Worm (Caenorhabditis elegans) whole organism, midembryonic: ENCODE measurements around the gene lido-10.
A peak's percentile ranks its signal among the peaks of the same experiment; 100 is the strongest.

Experiments used
- T22C8.4 ChIP-seq: fragments of 200-800 bp; sonication (Bioruptor generic); IDR thresholded peaks from 2 replicates; pipeline ENCODE4 v1.3.6; 2022; ENCODE audit warnings: missing genetic modification characterization, missing compliant biosample characterization
- cog-1 ChIP-seq: sonication (generic microtip); optimal IDR thresholded peaks from 2 replicates; lab custom pipeline; 2016; ENCODE audit warnings: missing genetic modification characterization, missing compliant biosample characterization
- flt-1 ChIP-seq: fragments of 200-800 bp; sonication (Bioruptor generic); IDR thresholded peaks from 2 replicates; pipeline ENCODE4 v1.3.6; 2022; ENCODE audit warnings: missing genetic modification characterization, missing compliant biosample characterization
- klf-2 ChIP-seq: fragments of 200-800 bp; sonication (Bioruptor generic); conservative IDR thresholded peaks from 2 replicates; pipeline ENCODE4 v1.3.6; 2022; ENCODE audit warnings: missing genetic modification reagents, missing genetic modification characterization, missing compliant biosample characterization
- med-1 ChIP-seq: sonication (generic microtip); optimal IDR thresholded peaks from 2 replicates; lab custom pipeline; 2017; ENCODE audit warnings: missing genetic modification characterization, mild to moderate bottlenecking, missing compliant biosample characterization, antibody characterized with exemption, missing genetic modification reagents; ENCODE audit not compliant: insufficient read depth
- ref-1 ChIP-seq: fragments of 200-800 bp; sonication (Bioruptor generic); conservative IDR thresholded peaks from 2 replicates; pipeline ENCODE4 v1.3.6; 2022; ENCODE audit warnings: missing genetic modification reagents, missing genetic modification characterization, missing compliant biosample characterization
- tab-1 ChIP-seq: fragments of 200-800 bp; sonication (Bioruptor generic); IDR thresholded peaks from 2 replicates; pipeline ENCODE4 v1.3.6; 2022; ENCODE audit warnings: missing genetic modification characterization, missing compliant biosample characterization
- ztf-23 ChIP-seq: fragments of 200-800 bp; sonication (Bioruptor generic); IDR thresholded peaks from 2 replicates; pipeline ENCODE4 v1.3.6; 2022; ENCODE audit warnings: missing genetic modification reagents, missing genetic modification characterization, missing compliant biosample characterization
- ztf-29 ChIP-seq: fragments of 200-800 bp; sonication (Bioruptor generic); IDR thresholded peaks from 2 replicates; pipeline ENCODE4 v1.3.6; 2022; ENCODE audit warnings: missing genetic modification reagents, missing genetic modification characterization, missing compliant biosample characterization

lido-10 gene

DNA sequence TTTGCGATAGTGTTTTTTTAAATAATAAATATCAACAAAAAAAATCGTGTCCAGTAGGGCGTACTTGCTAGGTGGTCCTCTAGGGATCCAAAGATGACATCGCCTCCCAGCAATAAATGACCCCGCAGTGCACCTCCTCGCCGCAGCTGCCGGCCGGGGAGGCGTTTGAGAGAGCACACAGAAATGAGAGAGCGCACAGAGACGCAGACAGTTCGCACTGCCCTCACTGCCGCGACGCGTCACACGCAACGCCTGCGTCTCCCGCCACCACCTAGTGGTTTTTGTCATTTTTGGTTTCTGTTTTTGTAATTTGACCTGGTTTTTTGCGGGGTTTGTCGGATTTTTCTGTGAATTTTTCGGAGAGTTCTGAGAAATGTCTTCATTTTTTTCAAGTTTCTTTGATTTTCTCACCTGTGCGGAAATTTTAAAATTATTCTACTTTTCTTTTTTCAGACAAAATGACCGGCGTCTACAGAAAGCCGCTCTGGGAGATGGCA, 14.4 kb upstream of the lido-10 start, which contains the start of gene lido-7:
Gene lido-7, plus strand, starts transcription at position 447 of the 497 bp plus-strand sequence.
- no peak for TF ChIP-seq ztf-29 (GFP tag; lab: Robert Waterston, UW)
- no peak for TF ChIP-seq cog-1 (tag; lab: Kevin White, UChicago)
- no peak; the same call in 1 of the 2 replicates for TF ChIP-seq flt-1 (GFP tag; lab: Robert Waterston, UW)
- TF ChIP-seq ref-1 (GFP tag; lab: Robert Waterston, UW), result no peak
- no peak for TF ChIP-seq klf-2 (GFP tag; lab: Robert Waterston, UW)
- TF ChIP-seq ztf-23 (GFP tag; lab: Robert Waterston, UW), result peak; percentile 59; the same call in 1 of the 2 replicates

DNA sequence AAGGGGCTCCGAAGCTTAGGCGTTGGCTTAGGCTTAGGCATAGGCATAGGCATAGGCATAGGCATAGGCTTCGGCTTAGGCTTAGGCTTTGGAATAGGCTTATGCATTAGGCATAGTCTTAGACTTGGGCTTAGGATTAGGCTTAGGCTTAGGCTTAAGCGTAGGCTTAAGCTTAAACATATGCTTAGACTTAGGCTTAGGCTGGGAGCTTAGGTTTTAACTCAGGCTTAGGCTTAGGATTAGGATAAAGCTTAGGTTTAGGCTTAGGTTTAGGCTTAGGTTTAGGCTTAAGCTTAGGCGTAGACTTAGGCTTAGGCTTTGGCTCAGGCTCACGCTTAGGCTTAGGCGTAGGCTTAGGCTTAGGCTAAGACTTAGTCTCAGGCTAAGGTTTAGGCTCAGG, 12.2 kb upstream of the lido-10 start:
- TF ChIP-seq ztf-23 (GFP tag; lab: Robert Waterston, UW), result no peak
- no peak for TF ChIP-seq ztf-29 (GFP tag; lab: Robert Waterston, UW)
- no peak for TF ChIP-seq klf-2 (GFP tag; lab: Robert Waterston, UW)
- TF ChIP-seq flt-1 (GFP tag; lab: Robert Waterston, UW), result no peak
- no peak for TF ChIP-seq med-1 (GFP tag; lab: Kevin White, UChicago)

DNA sequence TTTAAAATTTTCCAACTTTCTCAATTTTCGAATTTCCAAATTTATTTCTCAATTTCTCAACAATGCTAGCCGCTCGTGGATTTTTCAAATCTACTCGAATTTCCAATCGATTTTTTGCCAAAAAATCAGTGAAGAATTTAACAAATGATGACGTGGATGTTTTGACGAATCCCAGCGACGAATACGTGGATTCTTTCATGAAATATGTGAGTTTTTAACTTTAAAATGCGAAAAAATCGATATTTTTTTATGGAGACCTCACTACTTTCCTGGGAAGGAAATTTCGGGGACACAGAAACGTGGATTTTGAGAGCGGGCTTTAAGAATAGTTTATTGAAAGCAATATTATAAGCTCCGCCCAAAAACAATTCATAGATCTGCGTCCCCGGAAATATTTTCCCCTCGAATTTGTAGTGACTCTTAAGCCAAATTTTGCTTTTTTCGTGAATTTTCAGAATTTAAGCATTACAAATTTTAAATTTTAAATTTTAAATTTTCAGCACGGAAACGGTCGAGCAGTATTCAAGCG, 10.7 kb upstream of the lido-10 start, which contains the start of gene K08A2.2:
Gene K08A2.2, plus strand, starts transcription at position 51 of the 529 bp plus-strand sequence.
- TF ChIP-seq T22C8.4 (GFP tag; lab: Robert Waterston, UW), result no peak
- no peak for TF ChIP-seq med-1 (GFP tag; lab: Kevin White, UChicago)
- no peak for TF ChIP-seq ref-1 (GFP tag; lab: Robert Waterston, UW)
- TF ChIP-seq cog-1 (tag; lab: Kevin White, UChicago), result no peak
- no peak for TF ChIP-seq ztf-29 (GFP tag; lab: Robert Waterston, UW)
- TF ChIP-seq flt-1 (GFP tag; lab: Robert Waterston, UW), result no peak
- TF ChIP-seq tab-1, result no peak
- TF ChIP-seq klf-2 (GFP tag; lab: Robert Waterston, UW), result no peak
- no peak for TF ChIP-seq ztf-23 (GFP tag; lab: Robert Waterston, UW)

DNA sequence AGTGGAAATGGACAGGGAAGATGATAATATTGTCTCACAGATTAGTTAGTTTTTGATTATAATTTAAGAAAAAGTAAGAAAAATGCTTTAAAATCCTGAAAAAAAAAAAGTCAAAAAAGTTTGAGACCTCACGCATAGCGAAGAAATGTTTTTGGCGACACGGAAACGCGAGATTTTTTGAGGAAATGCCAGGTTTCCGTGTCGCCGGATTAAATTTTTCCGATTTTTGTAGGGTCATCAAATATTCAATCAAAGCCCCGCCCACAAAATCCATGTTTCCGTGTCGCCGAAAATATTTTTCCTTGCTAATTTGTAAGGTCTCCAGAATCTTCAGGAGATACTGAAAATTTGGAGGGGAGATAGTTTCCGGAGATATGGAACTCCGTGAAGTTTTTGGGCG, 10.0 kb upstream of the lido-10 start:
- TF ChIP-seq flt-1 (GFP tag; lab: Robert Waterston, UW), result no peak
- TF ChIP-seq cog-1 (tag; lab: Kevin White, UChicago), result no peak
- no peak for TF ChIP-seq T22C8.4 (GFP tag; lab: Robert Waterston, UW)
- TF ChIP-seq tab-1, result no peak
- no peak for TF ChIP-seq ztf-29 (GFP tag; lab: Robert Waterston, UW)
- TF ChIP-seq med-1 (GFP tag; lab: Kevin White, UChicago), result no peak
- TF ChIP-seq ref-1 (GFP tag; lab: Robert Waterston, UW), result no peak
- no peak for TF ChIP-seq ztf-23 (GFP tag; lab: Robert Waterston, UW)
- TF ChIP-seq klf-2 (GFP tag; lab: Robert Waterston, UW), result no peak

DNA sequence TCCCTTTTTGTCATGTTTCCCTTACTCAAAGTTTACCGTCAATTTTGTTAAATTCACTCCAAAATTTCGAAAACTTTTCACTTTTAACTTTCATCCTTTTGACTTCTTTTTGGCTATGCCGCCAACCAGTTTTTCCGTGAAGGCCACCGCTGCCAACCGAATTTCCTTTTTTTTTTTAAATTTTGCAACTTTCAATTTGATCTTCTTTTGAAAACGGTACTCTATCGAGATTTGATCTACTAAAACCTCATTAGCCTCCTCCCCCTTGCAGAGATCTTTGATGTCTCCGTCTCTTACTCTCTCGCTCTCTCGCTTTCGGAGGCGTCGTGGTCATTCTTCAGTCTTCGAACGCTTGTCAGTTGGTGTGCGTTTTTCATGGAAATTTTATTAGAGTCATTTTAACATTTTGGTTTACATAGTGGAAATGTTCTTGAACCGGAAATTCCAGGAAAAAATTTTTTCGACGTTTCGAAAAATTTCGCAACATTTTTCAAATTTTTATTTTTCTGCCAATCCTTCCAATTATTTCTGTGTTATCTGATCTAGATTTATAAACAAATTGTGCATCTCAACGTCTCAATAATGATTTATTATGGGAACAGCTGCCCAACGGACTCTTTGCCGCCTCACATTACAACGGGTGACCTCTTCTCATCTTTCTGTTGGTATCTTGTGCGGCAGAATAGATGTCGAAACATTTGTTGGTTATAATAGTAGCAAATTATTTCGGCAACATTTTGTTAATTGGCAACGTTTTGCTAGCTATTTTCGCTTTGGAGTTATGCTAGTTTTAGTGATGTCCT, 7.5 kb upstream of the lido-10 start:
- TF ChIP-seq T22C8.4 (GFP tag; lab: Robert Waterston, UW), result no peak
- TF ChIP-seq flt-1 (GFP tag; lab: Robert Waterston, UW), result 0 out of 2 replicates have a peak, but pooled peaks have one; percentile 9
- TF ChIP-seq cog-1 (tag; lab: Kevin White, UChicago), result peak; percentile 26

DNA sequence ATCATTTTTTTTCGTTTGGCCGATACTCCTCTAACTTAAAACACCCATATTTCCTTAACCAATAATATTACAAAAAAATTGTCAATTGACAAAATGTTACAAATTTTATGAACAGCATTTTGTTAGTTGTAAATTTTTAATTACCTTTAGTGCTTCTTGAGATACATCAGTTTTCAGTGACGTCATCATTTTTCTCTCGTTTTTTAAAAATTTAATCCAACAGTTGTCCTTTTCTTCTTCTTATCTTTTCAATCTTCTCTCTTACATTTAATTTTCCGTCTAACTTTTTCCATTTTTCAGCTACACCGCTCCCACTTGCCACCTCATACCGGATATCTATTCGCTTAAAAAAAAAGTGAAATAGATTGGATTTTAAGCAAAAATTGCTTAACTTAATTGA, 5.6 kb upstream of the lido-10 start, which contains the start of gene lido-8:
Gene lido-8, plus strand, starts transcription at position 301 of the 400 bp plus-strand sequence.
- TF ChIP-seq ref-1 (GFP tag; lab: Robert Waterston, UW), result no peak

DNA sequence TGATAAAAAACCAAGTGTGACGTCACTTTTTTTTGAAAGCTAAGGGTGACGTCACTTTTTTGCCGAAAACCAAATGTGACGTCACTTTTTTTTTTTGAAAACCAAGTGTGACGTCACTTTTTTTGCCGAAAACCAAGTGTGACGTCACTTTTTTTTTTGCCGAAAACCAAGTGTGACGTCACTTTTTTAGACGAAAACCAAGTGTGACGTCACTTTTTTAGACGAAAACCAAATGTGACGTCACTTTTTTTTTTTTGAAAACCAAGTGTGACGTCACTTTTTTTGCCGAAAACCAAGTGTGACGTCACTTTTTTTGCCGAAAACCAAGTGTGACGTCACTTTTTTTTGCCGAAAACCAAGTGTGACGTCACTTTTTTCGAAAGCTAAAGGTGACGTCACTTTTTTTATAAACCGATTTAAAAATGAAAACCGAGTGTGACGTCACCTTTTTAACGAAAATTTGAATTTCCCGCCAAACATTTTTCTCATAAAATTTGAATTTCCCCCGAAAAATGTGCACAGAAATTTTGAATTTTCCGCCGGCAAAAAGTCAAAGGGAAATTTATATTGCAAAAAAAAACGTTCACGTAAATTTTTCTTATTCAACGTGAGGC, 4.4 kb upstream of the lido-10 start:
- TF ChIP-seq flt-1 (GFP tag; lab: Robert Waterston, UW) (no peak), cog-1 (tag; lab: Kevin White, UChicago) (no peak), klf-2 (GFP tag; lab: Robert Waterston, UW) (no peak), ztf-23 (GFP tag; lab: Robert Waterston, UW) (no peak), med-1 (GFP tag; lab: Kevin White, UChicago) (no peak), ref-1 (GFP tag; lab: Robert Waterston, UW) (no peak), tab-1 (no peak), T22C8.4 (GFP tag; lab: Robert Waterston, UW) (no peak), ztf-29 (GFP tag; lab: Robert Waterston, UW) (no peak)

DNA sequence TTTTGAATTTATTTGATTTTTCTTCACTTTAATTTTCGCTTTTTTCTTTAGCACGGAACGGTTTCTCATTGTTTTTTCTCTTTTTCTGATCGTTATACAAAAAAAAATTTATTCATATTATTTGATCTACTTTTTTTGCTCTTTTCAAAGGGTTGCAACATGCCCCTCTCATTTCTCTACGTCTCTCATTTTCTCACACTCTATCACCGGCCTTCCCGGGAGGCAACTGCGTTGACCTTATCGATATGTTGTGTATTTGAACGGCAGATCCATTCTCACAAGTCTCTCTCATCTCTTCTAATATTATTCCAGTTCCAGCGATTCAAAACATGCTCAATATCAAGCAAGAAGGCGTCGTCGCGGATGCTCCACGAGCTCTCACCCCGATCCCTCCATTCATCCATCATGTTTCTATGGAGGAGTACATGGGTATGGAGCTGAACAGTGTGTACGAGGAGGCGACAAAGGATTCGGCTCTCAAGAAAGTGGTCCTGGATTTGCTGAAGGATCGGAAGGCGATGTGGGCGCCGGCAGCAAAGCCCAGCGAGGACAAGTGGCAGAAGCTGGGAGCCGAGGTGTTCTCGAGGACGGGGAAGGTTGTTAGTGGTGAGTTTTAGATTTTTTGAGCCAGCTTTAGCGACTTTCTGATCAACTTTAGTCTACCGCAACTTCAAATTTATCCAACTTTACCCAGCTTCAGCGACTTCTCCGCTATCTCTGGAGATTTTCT, 1.6 kb upstream of the lido-10 start, which contains the start of gene lido-9:
Gene lido-9, plus strand, starts transcription at position 234 of the 730 bp plus-strand sequence.
- TF ChIP-seq T22C8.4 (GFP tag; lab: Robert Waterston, UW) (no peak), med-1 (GFP tag; lab: Kevin White, UChicago) (no peak), tab-1 (no peak), flt-1 (GFP tag; lab: Robert Waterston, UW) (no peak), ztf-23 (GFP tag; lab: Robert Waterston, UW) (no peak), klf-2 (GFP tag; lab: Robert Waterston, UW) (no peak), ref-1 (GFP tag; lab: Robert Waterston, UW) (no peak), ztf-29 (GFP tag; lab: Robert Waterston, UW) (no peak), cog-1 (tag; lab: Kevin White, UChicago) (no peak)
